Worm (Caenorhabditis elegans): Measurements from ENCODE around the gene mct-5.

mct-5 gene

DNA sequence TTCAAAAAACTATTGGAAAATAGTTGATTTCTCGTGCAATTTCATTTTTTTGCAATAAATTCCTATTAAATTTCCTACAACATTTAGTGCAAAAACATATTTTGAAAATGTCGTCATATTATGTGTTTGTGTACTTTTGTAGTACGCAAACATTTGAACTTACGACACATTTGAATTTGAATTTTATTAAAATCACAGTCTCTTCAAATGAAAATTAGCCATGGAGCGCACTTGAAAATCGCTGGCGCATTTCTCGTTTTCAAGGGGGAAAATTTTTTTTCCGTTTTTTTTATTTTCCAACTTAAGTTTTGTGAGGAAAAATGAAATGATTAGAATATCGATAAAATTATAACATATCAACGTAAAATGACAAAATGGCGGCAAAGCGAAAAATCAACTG lies 49.2 kb upstream of the mct-5 start (continued):
- peak; percentile 55 for TF ChIP-seq nhr-47 (tag; optimal IDR thresholded peaks at IDR 0.05)
- peak; percentile 74 to 93 for TF ChIP-seq efl-1 (optimal IDR thresholded peaks at IDR 0.05)
- TF ChIP-seq efl-1 (GFP tag; optimal IDR thresholded peaks at IDR 0.05 in 1 of 2): peak; percentile 75 to 93
- TF ChIP-seq pax-3 (tag; optimal IDR thresholded peaks at IDR 0.05): no peak
- no peak for TF ChIP-seq aly-2 (tag; optimal IDR thresholded peaks at IDR 0.05)
- TF ChIP-seq lir-3 (tag; optimal IDR thresholded peaks at IDR 0.05; ENCODE audit: poor library complexity): no peak
- no peak for TF ChIP-seq zip-4 (GFP tag; optimal IDR thresholded peaks at IDR 0.05)
- TF ChIP-seq unc-98 (GFP tag; IDR thresholded peaks at IDR 0.05): no peak
- TF ChIP-seq unc-30 (tag; optimal IDR thresholded peaks at IDR 0.05): no peak
- TF ChIP-seq lsy-2 (tag; optimal IDR thresholded peaks at IDR 0.05): peak; percentile 75 to 86
- no peak for TF ChIP-seq nhr-76 (tag; optimal IDR thresholded peaks at IDR 0.05)
- TF ChIP-seq zag-1 (tag; optimal IDR thresholded peaks at IDR 0.05): no peak
- TF ChIP-seq egl-27 (tag; optimal IDR thresholded peaks at IDR 0.05): no peak
- no peak for TF ChIP-seq hlh-4 (tag; optimal IDR thresholded peaks at IDR 0.05)
- TF ChIP-seq snu-23 (GFP tag; optimal IDR thresholded peaks at IDR 0.05): peak; percentile 48
- TF ChIP-seq C16A3.4 (tag; optimal IDR thresholded peaks at IDR 0.05): no peak
- peak; percentile 5 for TF ChIP-seq lin-15B (tag; optimal IDR thresholded peaks at IDR 0.05)
- TF ChIP-seq nhr-12 (tag; optimal IDR thresholded peaks at IDR 0.05): no peak
- TF ChIP-seq lin-35 (GFP tag; optimal IDR thresholded peaks at IDR 0.05): peak in 1 of 2 experiments; percentile 82
- no peak for TF ChIP-seq pag-3 (tag; optimal IDR thresholded peaks at IDR 0.05; ENCODE audit: borderline replicate concordance, insufficient read depth)
- no peak for TF ChIP-seq C34B4.2 (tag; optimal IDR thresholded peaks at IDR 0.05)
- no peak for TF ChIP-seq Y116A8C.19 (tag; optimal IDR thresholded peaks at IDR 0.05; ENCODE audit: borderline replicate concordance)
- TF ChIP-seq efl-3 (GFP tag; optimal IDR thresholded peaks at IDR 0.05): no peak
- no peak for TF ChIP-seq ceh-90 (tag; optimal IDR thresholded peaks at IDR 0.05)
- TF ChIP-seq sox-4 (tag; optimal IDR thresholded peaks at IDR 0.05): no peak
- TF ChIP-seq nhr-84 (tag; optimal IDR thresholded peaks at IDR 0.05): no peak
- peak; percentile 19 for TF ChIP-seq xbp-1 (tag; optimal IDR thresholded peaks at IDR 0.05)
- TF ChIP-seq mep-1 (tag; optimal IDR thresholded peaks at IDR 0.05): peak; percentile 22
- TF ChIP-seq hlh-17 (GFP tag; optimal IDR thresholded peaks at IDR 0.05; ENCODE audit: borderline replicate concordance): no peak
- peak; percentile 67 for TF ChIP-seq nhr-85 (tag)
- no peak for TF ChIP-seq jun-1 (tag; optimal IDR thresholded peaks at IDR 0.05)
- no peak for TF ChIP-seq ceh-8 (GFP tag; optimal IDR thresholded peaks at IDR 0.05)
- TF ChIP-seq irx-1 (tag; optimal IDR thresholded peaks at IDR 0.05): peak; percentile 11
- TF ChIP-seq ztf-4 (tag; optimal IDR thresholded peaks at IDR 0.05): no peak
- no peak for TF ChIP-seq ceh-63 (GFP tag; optimal IDR thresholded peaks at IDR 0.05)
- TF ChIP-seq pqm-1 (tag; optimal IDR thresholded peaks at IDR 0.05): no peak
- no peak; the same call in 1 of the 2 replicates for TF ChIP-seq grh-1 (GFP tag; IDR thresholded peaks at IDR 0.05)
- peak; percentile 14 for TF ChIP-seq snpc-4 (tag; optimal IDR thresholded peaks at IDR 0.05)
- TF ChIP-seq ceh-82 (tag; optimal IDR thresholded peaks at IDR 0.05): no peak
- TF ChIP-seq rnt-1 (tag; optimal IDR thresholded peaks at IDR 0.05): no peak
- TF ChIP-seq ets-5 (GFP tag; IDR thresholded peaks at IDR 0.05): no peak
- no peak for TF ChIP-seq fkh-8 (tag; optimal IDR thresholded peaks at IDR 0.05)
- no peak for TF ChIP-seq nhr-90 (tag; optimal IDR thresholded peaks at IDR 0.05; ENCODE audit: poor library complexity)
- no peak for TF ChIP-seq nhr-77 (tag; optimal IDR thresholded peaks at IDR 0.05)
- TF ChIP-seq unc-62 (GFP tag; optimal IDR thresholded peaks at IDR 0.05): no peak
- TF ChIP-seq lin-14 (GFP tag; optimal IDR thresholded peaks at IDR 0.05): peak; percentile 50
- no peak for TF ChIP-seq unc-130 (tag; optimal IDR thresholded peaks at IDR 0.05)
- TF ChIP-seq fkh-10 (GFP tag; optimal IDR thresholded peaks at IDR 0.05): no peak

Data from whole organism, L1 larva.